Worm (Caenorhabditis elegans): ENCODE measurements around the gene ZC84.1.

DNA sequence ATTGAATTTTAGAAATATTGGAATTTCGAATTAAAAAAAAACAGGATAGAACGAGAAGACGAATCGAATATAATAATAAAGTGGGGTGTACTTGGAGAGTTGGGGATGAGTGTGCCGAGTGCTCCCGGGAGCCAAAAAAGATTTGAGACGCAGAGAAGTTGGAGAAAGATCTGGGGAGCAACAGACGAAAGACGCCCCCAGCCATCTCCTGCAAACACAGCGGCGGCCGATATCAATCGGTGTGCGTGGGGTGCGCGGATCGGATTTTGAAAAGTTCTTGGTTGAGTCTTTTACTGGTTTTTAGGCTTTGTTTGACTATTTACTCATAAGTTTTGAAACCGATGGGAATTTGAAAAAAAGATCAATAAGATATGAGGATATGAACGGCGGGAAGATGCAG is 52.3 kb downstream of the ZC84.1 start, which contains the start of gene nhl-1:
- TF ChIP-seq snpc-4 (tag; optimal IDR thresholded peaks at IDR 0.05) (no peak), ama-1 (optimal IDR thresholded peaks at IDR 0.05) (no peak), unc-62 (GFP tag; optimal IDR thresholded peaks at IDR 0.05) (no peak), fkh-2 (tag; optimal IDR thresholded peaks at IDR 0.05) (no peak), lin-15B (tag; optimal IDR thresholded peaks at IDR 0.05) (no peak), tbx-2 (tag; optimal IDR thresholded peaks at IDR 0.05) (no peak), hmg-11 (tag; optimal IDR thresholded peaks at IDR 0.05) (no peak), pqm-1 (tag; optimal IDR thresholded peaks at IDR 0.05) (no peak), fos-1 (tag; optimal IDR thresholded peaks at IDR 0.05) (no peak), unc-39 (tag; optimal IDR thresholded peaks at IDR 0.05) (no peak), pha-4 (tag; optimal IDR thresholded peaks at IDR 0.05) (no peak), elt-2 (tag; optimal IDR thresholded peaks at IDR 0.05) (no peak), aly-2 (tag; optimal IDR thresholded peaks at IDR 0.05) (no peak), R02D3.7 (tag; optimal IDR thresholded peaks at IDR 0.05) (no peak)
